Worm (Caenorhabditis elegans) whole organism, mixed stage, embryonic: ENCODE results near the gene akt-1.

ENCODE experiments used
- flh-1 ChIP-seq: fragments of 200-800 bp; sonication (Bioruptor generic); optimal IDR thresholded peaks from 2 replicates; lab custom pipeline; 2018; ENCODE audit warnings: mild to moderate bottlenecking, missing genetic modification characterization, moderate library complexity, missing compliant biosample characterization
- lin-13 ChIP-seq: fragments of 150-350 bp; optimal IDR thresholded peaks from 2 replicates; lab custom pipeline; 2014; ENCODE audit warnings: missing biosample characterization, missing genetic modification characterization
- unc-120 ChIP-seq: sonication (generic microtip); optimal IDR thresholded peaks from 2 replicates; lab custom pipeline; 2017; ENCODE audit warnings: missing genetic modification characterization, missing compliant biosample characterization; ENCODE audit not compliant: poor library complexity, severe bottlenecking
- unc-62 ChIP-seq: fragments of 150-350 bp; optimal IDR thresholded peaks from 2 replicates; lab custom pipeline; 2014; ENCODE audit warnings: missing biosample characterization, missing genetic modification reagents, missing genetic modification characterization
- ztf-11 ChIP-seq: fragments of 150-350 bp; optimal IDR thresholded peaks from 2 replicates; lab custom pipeline; 2014; ENCODE audit warnings: missing biosample characterization, missing genetic modification characterization

DNA sequence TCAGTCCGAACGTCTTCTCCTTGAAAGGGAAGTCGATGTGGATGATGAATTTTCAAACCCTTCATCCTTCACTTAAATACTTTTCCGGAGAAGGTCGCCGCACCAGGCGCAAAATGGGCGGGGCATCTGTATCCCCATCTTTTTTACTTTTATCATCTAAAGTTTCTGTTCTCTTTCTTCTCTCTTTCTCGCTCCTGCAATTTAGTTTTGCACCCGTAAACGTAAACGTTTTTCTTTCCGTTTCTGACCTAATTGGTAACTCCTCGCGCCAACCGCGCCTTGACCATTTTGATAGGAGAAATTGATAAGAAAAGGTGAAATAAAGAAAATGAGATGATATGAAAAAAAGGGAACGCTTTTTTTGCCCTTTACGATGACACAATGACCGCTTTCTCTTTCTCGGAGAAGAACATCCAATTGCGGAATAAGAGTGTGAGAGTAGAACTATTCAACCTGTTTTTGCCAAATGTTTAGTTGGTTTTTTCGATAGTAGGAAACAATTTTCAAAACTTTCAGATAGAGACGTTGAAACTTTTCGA is 44.2 kb downstream of the akt-1 start, which contains the start of gene col-149:
- no peak for TF ChIP-seq unc-62 (GFP tag; lab: Kevin White, UChicago)
- no peak for TF ChIP-seq flh-1 (GFP tag; lab: Kevin White, UChicago)
- no peak for TF ChIP-seq unc-120 (tag; lab: Kevin White, UChicago)
- TF ChIP-seq ztf-11 (tag; lab: Kevin White, UChicago) = no peak
- no peak for TF ChIP-seq lin-13 (tag; lab: Kevin White, UChicago)
